Worm (Caenorhabditis elegans) whole organism, L1 larva: Measurements from ENCODE around the gene F53F4.16.

Experiments used
- F16B12.6 ChIP-seq: fragments of 150-350 bp; optimal IDR thresholded peaks from 2 replicates; lab custom pipeline; 2014; ENCODE audit warnings: missing biosample characterization, missing genetic modification characterization
- ama-1 ChIP-seq: fragments of 150-350 bp; optimal IDR thresholded peaks from 2 replicates; lab custom pipeline; 2014
- blmp-1 ChIP-seq: fragments of 150-350 bp; optimal IDR thresholded peaks from 2 replicates; lab custom pipeline; 2014; ENCODE audit warnings: missing biosample characterization, missing genetic modification characterization
- efl-1 ChIP-seq, 4 experiments: fragments of 150-350 bp; optimal IDR thresholded peaks in 3 of 4; peaks in 1 of 4; 1 replicate in 1 of 4; 2 replicates in 3 of 4; lab custom pipeline; 2014; ENCODE audit warnings: missing biosample characterization in 2 of 4, missing genetic modification characterization in 2 of 4, missing genetic modification reagents in 2 of 4
- elt-2 ChIP-seq: sonication (generic microtip); optimal IDR thresholded peaks from 2 replicates; lab custom pipeline; 2016; ENCODE audit warnings: missing genetic modification characterization, mild to moderate bottlenecking, inconsistent platforms, missing compliant biosample characterization, missing genetic modification reagents
- elt-3 ChIP-seq, 6 experiments: fragments of 150-350 bp in 1 of 6; sonication (generic microtip); optimal IDR thresholded peaks; 2 replicates each; lab custom pipeline; 2017 to 2018; ENCODE audit warnings: missing biosample characterization in 6 of 6, missing genetic modification characterization in 6 of 6, inconsistent platforms in 1 of 6
- ets-5 ChIP-seq: fragments of 200-800 bp; sonication (Bioruptor generic); IDR thresholded peaks from 2 replicates; pipeline ENCODE4 v1.3.6; 2022; ENCODE audit warnings: missing genetic modification characterization, missing compliant biosample characterization
- fkh-10 ChIP-seq: sonication (generic microtip); optimal IDR thresholded peaks from 2 replicates; lab custom pipeline; 2017; ENCODE audit warnings: missing biosample characterization, missing genetic modification reagents, missing genetic modification characterization
- fos-1 ChIP-seq: fragments of 150-350 bp; optimal IDR thresholded peaks from 2 replicates; lab custom pipeline; 2014; ENCODE audit warnings: missing biosample characterization, missing genetic modification characterization
- grh-1 ChIP-seq: fragments of 200-800 bp; sonication (Bioruptor generic); IDR thresholded peaks from 2 replicates; pipeline ENCODE4 v1.3.6; 2022; ENCODE audit warnings: missing genetic modification reagents, missing genetic modification characterization, missing compliant biosample characterization
- hpl-2 ChIP-seq: fragments of 150-350 bp; optimal IDR thresholded peaks from 2 replicates; lab custom pipeline; 2014; ENCODE audit warnings: missing biosample characterization, missing genetic modification reagents, missing genetic modification characterization
- irx-1 ChIP-seq: sonication (generic microtip); optimal IDR thresholded peaks from 2 replicates; lab custom pipeline; 2016; ENCODE audit warnings: missing genetic modification characterization, missing compliant biosample characterization
- isw-1 ChIP-seq: fragments of 200-800 bp; sonication (Bioruptor generic); IDR thresholded peaks from 2 replicates; pipeline ENCODE4 v1.3.6; 2022; ENCODE audit warnings: missing genetic modification characterization, missing compliant biosample characterization
- lin-13 ChIP-seq: fragments of 150-350 bp; optimal IDR thresholded peaks from 2 replicates; lab custom pipeline; 2014; ENCODE audit warnings: missing biosample characterization, missing genetic modification reagents, missing genetic modification characterization
- lin-15B ChIP-seq: fragments of 150-350 bp; sonication (generic microtip); optimal IDR thresholded peaks from 3 replicates; lab custom pipeline; 2014; ENCODE audit warnings: missing biosample characterization, missing genetic modification characterization
- mdl-1 ChIP-seq, 2 experiments: fragments of 150-350 bp; optimal IDR thresholded peaks; 2 replicates each; lab custom pipeline; 2014 to 2017; ENCODE audit warnings: missing biosample characterization in 2 of 2, missing genetic modification characterization in 2 of 2, inconsistent platforms in 1 of 2
- mep-1 ChIP-seq: fragments of 150-350 bp; optimal IDR thresholded peaks from 2 replicates; lab custom pipeline; 2014; ENCODE audit warnings: missing biosample characterization, missing genetic modification characterization
- nhr-11 ChIP-seq: fragments of 150-350 bp; optimal IDR thresholded peaks from 2 replicates; lab custom pipeline; 2014; ENCODE audit warnings: missing biosample characterization, missing genetic modification characterization
- nhr-20 ChIP-seq: sonication (generic microtip); optimal IDR thresholded peaks from 2 replicates; lab custom pipeline; 2016; ENCODE audit warnings: mild to moderate bottlenecking, missing genetic modification characterization, missing compliant biosample characterization
- nhr-28 ChIP-seq: fragments of 150-350 bp; optimal IDR thresholded peaks from 2 replicates; lab custom pipeline; 2014; ENCODE audit warnings: missing biosample characterization, missing genetic modification characterization
- nhr-47 ChIP-seq: sonication (generic microtip); optimal IDR thresholded peaks from 2 replicates; lab custom pipeline; 2016; ENCODE audit warnings: mild to moderate bottlenecking, missing genetic modification characterization, moderate library complexity, missing compliant biosample characterization
- nhr-71 ChIP-seq: sonication (generic microtip); optimal IDR thresholded peaks from 2 replicates; lab custom pipeline; 2016; ENCODE audit warnings: mild to moderate bottlenecking, missing genetic modification characterization, moderate library complexity, missing compliant biosample characterization
- nhr-85 ChIP-seq: sonication (generic microtip); peaks from one replicate; lab custom pipeline; 2016; ENCODE audit warnings: missing genetic modification characterization, inconsistent platforms, missing compliant biosample characterization
- pax-3 ChIP-seq: fragments of 200-800 bp; sonication (Bioruptor generic); optimal IDR thresholded peaks from 2 replicates; lab custom pipeline; 2018; ENCODE audit warnings: mild to moderate bottlenecking, missing genetic modification characterization, moderate library complexity, missing compliant biosample characterization
- pqm-1 ChIP-seq: sonication (generic microtip); optimal IDR thresholded peaks from 3 replicates; lab custom pipeline; 2017; ENCODE audit warnings: missing biosample characterization, missing genetic modification characterization
- rnt-1 ChIP-seq: sonication (generic microtip); optimal IDR thresholded peaks from 2 replicates; lab custom pipeline; 2016; ENCODE audit warnings: mild to moderate bottlenecking, missing genetic modification characterization, moderate library complexity, missing compliant biosample characterization
- snu-23 ChIP-seq: sonication (generic microtip); optimal IDR thresholded peaks from 2 replicates; lab custom pipeline; 2016; ENCODE audit warnings: missing genetic modification characterization, missing compliant biosample characterization
- tlp-1 ChIP-seq: fragments of 150-350 bp; optimal IDR thresholded peaks from 2 replicates; lab custom pipeline; 2014; ENCODE audit warnings: missing biosample characterization, missing genetic modification characterization
- unc-130 ChIP-seq: fragments of 150-350 bp; optimal IDR thresholded peaks from 2 replicates; lab custom pipeline; 2017; ENCODE audit warnings: missing biosample characterization, missing genetic modification characterization, inconsistent platforms
- vab-15 ChIP-seq: sonication (generic microtip); optimal IDR thresholded peaks from 2 replicates; lab custom pipeline; 2017; ENCODE audit warnings: missing genotype, mild to moderate bottlenecking, missing genetic modification characterization, missing compliant biosample characterization
- zag-1 ChIP-seq: fragments of 150-350 bp; optimal IDR thresholded peaks from 2 replicates; lab custom pipeline; 2014; ENCODE audit warnings: missing biosample characterization, missing genetic modification characterization
- ztf-11 ChIP-seq, 2 experiments: sonication (generic microtip); optimal IDR thresholded peaks; 2 replicates each; lab custom pipeline; 2016 to 2017; ENCODE audit warnings: missing genetic modification characterization in 2 of 2, missing biosample characterization in 1 of 2, missing compliant biosample characterization in 1 of 2

The F53F4.16 gene

DNA sequence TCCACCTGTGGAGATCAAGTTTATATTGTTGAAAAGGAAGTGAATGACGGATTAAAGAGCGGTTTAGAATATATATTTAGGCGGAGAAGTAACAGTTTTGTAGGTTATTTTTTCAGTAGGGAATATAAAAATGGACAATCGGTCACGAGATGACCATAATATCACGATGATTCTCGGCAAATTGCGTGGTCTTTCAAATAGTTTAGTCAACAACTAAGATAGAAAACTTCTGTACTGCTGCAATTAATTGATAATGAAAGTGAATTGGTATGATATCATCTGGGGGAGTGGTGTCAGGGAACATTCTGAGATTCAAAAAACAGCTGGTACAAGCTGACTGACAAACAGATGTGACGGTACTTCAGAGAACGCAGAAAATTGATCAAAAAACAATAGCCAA is 13.1 kb downstream of the F53F4.16 start (continued):
- TF ChIP-seq nhr-71 (tag; lab: Kevin White, UChicago), result peak; percentile 44
- no peak for TF ChIP-seq zag-1 (tag; lab: Kevin White, UChicago)
- no peak for TF ChIP-seq mep-1 (tag; lab: Kevin White, UChicago)
- no peak for TF ChIP-seq grh-1 (GFP tag; lab: Robert Waterston, UW)
- TF ChIP-seq vab-15, result peak; percentile 45
- TF ChIP-seq lin-15B (tag; lab: Kevin White, UChicago), result no peak
- peak; percentile 62 for TF ChIP-seq nhr-20
- no peak for TF ChIP-seq F16B12.6 (tag; lab: Kevin White, UChicago)
- TF ChIP-seq isw-1, result no peak
- no peak for TF ChIP-seq unc-130 (tag; lab: Kevin White, UChicago)
- no peak for TF ChIP-seq lin-13 (GFP tag; lab: Kevin White, UChicago)
- TF ChIP-seq snu-23 (GFP tag; lab: Kevin White, UChicago), result peak; percentile 46
- peak in 2 of 6 experiments; percentile 35 to 82 for TF ChIP-seq elt-3 (tag; optimal IDR thresholded peaks at IDR 0.05; lab: Kevin White, UChicago)
- TF ChIP-seq hpl-2, result no peak
- no peak for TF ChIP-seq pax-3 (tag; lab: Kevin White, UChicago)

ce11 chrV:13606651-13607242 is 14.9 kb downstream of the F53F4.16 start, which contains the start of gene fmo-4:
fmo-4 (minus strand) TSS chrV:13606701.
- TF ChIP-seq fos-1 (tag; lab: Kevin White, UChicago), result no peak
- TF ChIP-seq blmp-1, result peak; percentile 23

- TF ChIP-seq blmp-1, result peak; percentile 10
- no peak for TF ChIP-seq nhr-47 (tag; lab: Kevin White, UChicago)
- no peak for TF ChIP-seq irx-1 (tag; lab: Kevin White, UChicago)
- TF ChIP-seq nhr-28 (tag; lab: Kevin White, UChicago), result no peak
- TF ChIP-seq efl-1 (optimal IDR thresholded peaks at IDR 0.05; lab: Kevin White, UChicago), result no peak
- TF ChIP-seq efl-1 (GFP tag; optimal IDR thresholded peaks at IDR 0.05 in 1 of 2; lab: Kevin White, UChicago), result peak in 1 of 2 experiments; percentile 53
Measured at ce11 chrV:13600882-13601281, 20.7 kb downstream of the F53F4.16 start, which contains the start of gene rdy-2. rdy-2 (minus strand) TSS chrV:13600982.

ce11 chrV:13598370-13598769 is 23.2 kb downstream of the F53F4.16 start:
- TF ChIP-seq fkh-10 (no peak), rnt-1 (tag; lab: Kevin White, UChicago) (no peak), nhr-11 (no peak), mdl-1 (tag; optimal IDR thresholded peaks at IDR 0.05; lab: Kevin White, UChicago) (no peak), tlp-1 (tag; lab: Kevin White, UChicago) (no peak), pqm-1 (tag; lab: Kevin White, UChicago) (no peak), ztf-11 (tag; optimal IDR thresholded peaks at IDR 0.05; lab: Kevin White, UChicago) (no peak)

DNA sequence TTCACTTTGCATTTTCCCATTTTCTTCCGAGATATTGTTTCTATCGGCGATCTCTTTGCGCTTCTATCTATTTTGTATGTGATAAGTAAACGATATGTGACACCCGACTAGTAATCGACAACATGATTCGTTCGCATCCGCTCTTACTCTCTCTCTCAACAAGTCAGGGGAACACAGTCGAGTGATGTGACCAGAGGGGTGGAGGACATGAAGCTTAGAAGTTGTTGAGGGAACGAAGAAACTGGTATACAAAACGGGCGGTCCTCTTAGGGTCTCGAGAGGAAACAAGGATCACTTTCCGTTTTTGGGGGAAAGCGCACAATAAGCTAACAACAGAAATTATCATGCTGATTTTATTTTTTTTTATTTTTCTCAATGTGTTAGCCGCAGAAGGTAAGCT is 28.5 kb downstream of the F53F4.16 start, which contains the start of gene F53F4.4:
Gene F53F4.4 (plus strand): TSS at position 301 of the 400 bp plus-strand sequence.
- peak; percentile 59 for TF ChIP-seq blmp-1
- no peak for TF ChIP-seq pqm-1 (tag; lab: Kevin White, UChicago)
- TF ChIP-seq elt-2 (tag; lab: Kevin White, UChicago), result no peak
- no peak for TF ChIP-seq vab-15
- no peak for TF ChIP-seq ets-5 (GFP tag; lab: Robert Waterston, UW)
- no peak for TF ChIP-seq irx-1 (tag; lab: Kevin White, UChicago)
- TF ChIP-seq efl-1 (optimal IDR thresholded peaks at IDR 0.05; lab: Kevin White, UChicago), result no peak
- peak in 1 of 2 experiments; percentile 67 for TF ChIP-seq efl-1 (GFP tag; optimal IDR thresholded peaks at IDR 0.05 in 1 of 2; lab: Kevin White, UChicago)
- no peak for TF ChIP-seq fkh-10
- TF ChIP-seq hpl-2, result no peak
- no peak for TF ChIP-seq nhr-85 (tag; lab: Kevin White, UChicago)
- no peak for TF ChIP-seq ama-1 (lab: Kevin White, UChicago)
